Worm (Caenorhabditis elegans): Measurements from ENCODE around the gene Y38A10A.2.

- TF ChIP-seq him-1 (tag; optimal IDR thresholded peaks at IDR 0.05) (peak; percentile 63), W03F9.2 (tag; optimal IDR thresholded peaks at IDR 0.05) (peak; percentile 87)
Observed at ce11 chrV:6100492-6101004, 37.3 kb upstream of the Y38A10A.2 start, which contains the start of gene crt-1.

Data from whole organism, L4/young adult.